Worm (Caenorhabditis elegans) whole organism, L1 larva: ENCODE data around the gene fbxa-148.

Experiments
- Y116A8C.19 ChIP-seq: sonication (generic microtip); optimal IDR thresholded peaks from 2 replicates; lab custom pipeline; 2016; ENCODE audit warnings: missing compliant biosample characterization, missing genetic modification characterization, borderline replicate concordance
- aly-2 ChIP-seq: fragments of 150-350 bp; optimal IDR thresholded peaks from 2 replicates; lab custom pipeline; 2014; ENCODE audit warnings: missing biosample characterization, missing genetic modification characterization
- ama-1 ChIP-seq: fragments of 150-350 bp; optimal IDR thresholded peaks from 2 replicates; lab custom pipeline; 2014
- hpl-2 ChIP-seq: fragments of 150-350 bp; optimal IDR thresholded peaks from 2 replicates; lab custom pipeline; 2014; ENCODE audit warnings: missing biosample characterization, missing genetic modification reagents, missing genetic modification characterization
- jun-1 ChIP-seq: fragments of 150-350 bp; optimal IDR thresholded peaks from 2 replicates; lab custom pipeline; 2014; ENCODE audit warnings: missing biosample characterization, missing genetic modification reagents, missing genetic modification characterization
- lin-13 ChIP-seq: fragments of 150-350 bp; optimal IDR thresholded peaks from 2 replicates; lab custom pipeline; 2014; ENCODE audit warnings: missing biosample characterization, missing genetic modification reagents, missing genetic modification characterization
- lir-3 ChIP-seq: sonication (generic microtip); optimal IDR thresholded peaks from 2 replicates; lab custom pipeline; 2016; ENCODE audit warnings: mild to moderate bottlenecking, missing genetic modification characterization, moderate library complexity, missing compliant biosample characterization; ENCODE audit not compliant: poor library complexity
- lsy-2 ChIP-seq, 2 experiments: fragments of 150-350 bp; optimal IDR thresholded peaks; 2 replicates each; lab custom pipeline; 2014; ENCODE audit warnings: missing biosample characterization in 2 of 2, missing genetic modification characterization in 2 of 2
- nhr-28 ChIP-seq: fragments of 150-350 bp; optimal IDR thresholded peaks from 2 replicates; lab custom pipeline; 2014; ENCODE audit warnings: missing biosample characterization, missing genetic modification characterization
- nhr-77 ChIP-seq: fragments of 150-350 bp; optimal IDR thresholded peaks from 2 replicates; lab custom pipeline; 2014; ENCODE audit warnings: missing biosample characterization, missing genetic modification characterization
- snpc-4 ChIP-seq: fragments of 150-350 bp; optimal IDR thresholded peaks from 2 replicates; lab custom pipeline; 2014; ENCODE audit warnings: missing biosample characterization, missing genetic modification characterization
- unc-62 ChIP-seq: fragments of 150-350 bp; optimal IDR thresholded peaks from 2 replicates; lab custom pipeline; 2014; ENCODE audit warnings: missing biosample characterization, missing genetic modification reagents, missing genetic modification characterization

DNA sequence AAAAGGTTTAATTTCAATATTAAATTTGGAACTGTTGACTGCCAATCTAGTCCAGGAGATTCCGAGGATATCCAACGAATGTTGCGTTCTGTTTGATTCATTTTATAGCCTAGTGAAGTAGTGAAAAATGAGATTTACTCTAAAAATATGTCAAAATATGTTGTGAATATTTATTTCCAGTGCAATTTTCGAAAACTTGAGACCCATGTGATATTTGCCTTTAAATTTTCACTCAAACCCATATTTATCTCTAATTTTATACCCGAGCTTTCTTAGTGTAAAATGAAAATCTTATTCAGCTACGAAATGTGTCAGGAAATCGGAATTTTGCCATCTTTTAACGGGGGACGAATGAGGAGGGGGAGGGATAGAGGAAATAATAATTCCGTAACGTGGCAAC is 29.0 kb upstream of the fbxa-148 start, which contains the start of gene F09C6.16:
- TF ChIP-seq lin-13 (GFP tag; lab: Kevin White, UChicago) (no peak), snpc-4 (tag; lab: Kevin White, UChicago) (no peak), jun-1 (tag; lab: Kevin White, UChicago) (no peak), nhr-28 (no peak), lir-3 (tag; lab: Kevin White, UChicago) (no peak), lsy-2 (tag; optimal IDR thresholded peaks at IDR 0.05; lab: Kevin White, UChicago) (no peak), aly-2 (tag; lab: Kevin White, UChicago) (no peak), nhr-77 (no peak), unc-62 (GFP tag; lab: Kevin White, UChicago) (no peak), ama-1 (lab: Kevin White, UChicago) (no peak), Y116A8C.19 (tag; lab: Kevin White, UChicago) (no peak), hpl-2 (GFP tag; lab: Kevin White, UChicago) (no peak)
